Fruit fly (Drosophila melanogaster) S2 (cell line): Measurements from ENCODE around the gene Klp98A.

Source experiments
- CG8478 ChIP-seq: fragments of >200 bp; optimal IDR thresholded peaks from 2 replicates; lab custom pipeline; 2018
- CTCF ChIP-seq, 2 experiments: fragments of >200 bp; optimal IDR thresholded peaks; 2 replicates each; lab custom pipeline; 2018

dm6 chr3R:27520415-27520916 is 38.5 kb downstream of the Klp98A start, which contains the start of gene CG12885:
- no peak for TF ChIP-seq CG8478 (lab: Kevin White, UChicago)
- TF ChIP-seq CTCF (optimal IDR thresholded peaks at IDR 0.05; lab: Kevin White, UChicago), result no peak
